Worm (Caenorhabditis elegans) whole organism, L3 larva: ENCODE results near the gene Y49E10.21.

Source experiments
- ceh-28 ChIP-seq: fragments of 150-350 bp; optimal IDR thresholded peaks from 2 replicates; lab custom pipeline; 2014; ENCODE audit warnings: missing biosample characterization, missing genetic modification reagents, missing genetic modification characterization
- elt-1 ChIP-seq: fragments of 150-350 bp; optimal IDR thresholded peaks from 2 replicates; lab custom pipeline; 2014; ENCODE audit warnings: missing biosample characterization, missing genetic modification characterization
- elt-2 ChIP-seq: sonication (generic microtip); optimal IDR thresholded peaks from 2 replicates; lab custom pipeline; 2016; ENCODE audit warnings: missing genetic modification reagents, mild to moderate bottlenecking, missing genetic modification characterization, missing compliant biosample characterization
- lin-39 ChIP-seq: fragments of 150-350 bp; optimal IDR thresholded peaks from 2 replicates; lab custom pipeline; 2018; ENCODE audit warnings: missing biosample characterization, missing genetic modification reagents, missing genetic modification characterization
- nhr-76 ChIP-seq: fragments of 150-350 bp; sonication (generic microtip); optimal IDR thresholded peaks from 5 replicates; lab custom pipeline; 2014; ENCODE audit warnings: missing biosample characterization, missing genetic modification characterization
- nhr-77 ChIP-seq: fragments of 150-350 bp; optimal IDR thresholded peaks from 2 replicates; lab custom pipeline; 2014; ENCODE audit warnings: missing biosample characterization, missing genetic modification characterization
- pha-4 ChIP-seq: fragments of 150-350 bp; optimal IDR thresholded peaks from 2 replicates; lab custom pipeline; 2014; ENCODE audit warnings: missing biosample characterization, missing genetic modification reagents, missing genetic modification characterization
- snpc-4 ChIP-seq: fragments of 150-350 bp; optimal IDR thresholded peaks from 2 replicates; lab custom pipeline; 2014; ENCODE audit warnings: missing biosample characterization, missing genetic modification characterization
- tbx-2 ChIP-seq: sonication (generic microtip); optimal IDR thresholded peaks from 2 replicates; lab custom pipeline; 2016; ENCODE audit warnings: mild to moderate bottlenecking, missing genetic modification characterization, missing compliant biosample characterization
- unc-62 ChIP-seq: fragments of 150-350 bp; sonication (generic microtip); optimal IDR thresholded peaks from 4 replicates; lab custom pipeline; 2014; ENCODE audit warnings: missing biosample characterization, missing genetic modification reagents, missing genetic modification characterization

DNA sequence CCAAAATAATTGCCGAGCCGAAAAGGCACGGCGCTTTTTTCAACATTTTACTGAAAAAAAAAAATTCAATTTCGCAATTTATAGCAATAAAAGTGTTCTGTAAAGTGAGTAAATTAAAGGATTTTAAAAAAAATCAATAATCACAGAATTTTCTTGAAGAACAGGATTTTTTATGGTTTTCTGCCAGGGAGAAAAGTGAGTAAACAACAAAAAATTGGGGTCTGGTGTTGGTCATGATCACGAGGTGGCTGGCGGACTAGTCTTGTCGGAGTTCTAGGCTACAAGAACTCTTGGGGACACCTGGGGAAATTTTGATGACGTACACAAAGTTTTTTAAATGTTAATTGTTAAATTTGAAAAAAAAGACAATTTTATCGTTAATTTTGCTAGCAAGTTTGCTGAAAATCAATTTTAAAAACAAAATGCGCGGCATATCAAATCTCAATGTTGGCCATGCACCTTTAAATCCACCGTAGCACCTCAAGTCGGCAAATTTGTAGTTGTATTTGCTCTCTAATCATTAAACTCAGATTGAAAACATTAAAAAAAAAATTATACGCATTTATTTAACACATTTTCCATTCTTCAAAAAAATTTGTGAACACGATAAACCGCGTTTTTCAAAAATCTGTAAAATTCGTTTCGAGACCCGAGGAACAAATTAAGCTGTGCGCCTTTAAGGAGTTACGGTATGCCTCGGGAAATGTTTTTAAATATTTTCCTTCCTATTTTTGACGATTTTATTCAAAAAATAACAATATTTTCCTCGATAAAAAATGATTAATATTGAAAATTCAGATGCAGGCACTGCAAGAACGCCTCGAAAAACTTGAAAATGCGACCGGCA, at the start of gene Y49E10.21, which contains the start of gene scav-3:
- peak; percentile 1 for TF ChIP-seq snpc-4
- TF ChIP-seq elt-2 (tag; lab: Kevin White, UChicago): peak; percentile 40
- TF ChIP-seq elt-1 (tag; lab: Kevin White, UChicago): no peak
- no peak for TF ChIP-seq nhr-77
- no peak for TF ChIP-seq tbx-2 (tag; lab: Kevin White, UChicago)
- TF ChIP-seq unc-62 (GFP tag; lab: Kevin White, UChicago): no peak
- peak; percentile 73 for TF ChIP-seq ceh-28 (tag; lab: Kevin White, UChicago)
- TF ChIP-seq pha-4 (tag; lab: Kevin White, UChicago): peak; percentile 90
- no peak for TF ChIP-seq nhr-76 (tag; lab: Kevin White, UChicago)
- no peak for TF ChIP-seq lin-39
